Worm (Caenorhabditis elegans) whole organism, L4/young adult: ENCODE data around the gene srt-36.

Source experiments
- W03F9.2 ChIP-seq: fragments of 150-350 bp; optimal IDR thresholded peaks from 2 replicates; lab custom pipeline; 2014; ENCODE audit warnings: missing biosample characterization, missing genetic modification characterization
- dao-5 ChIP-seq: sonication (generic microtip); optimal IDR thresholded peaks from 2 replicates; lab custom pipeline; 2016; ENCODE audit warnings: missing genotype, missing genetic modification characterization, moderate library complexity, missing compliant biosample characterization
- him-1 ChIP-seq: sonication (generic microtip); optimal IDR thresholded peaks from 2 replicates; lab custom pipeline; 2016; ENCODE audit warnings: missing genotype, missing genetic modification reagents, missing genetic modification characterization, missing compliant biosample characterization

ce11 chrV:4241555-4241954, 26.6 kb downstream of the srt-36 start:
- TF ChIP-seq W03F9.2 (tag; lab: Kevin White, UChicago) (no peak), dao-5 (no peak), him-1 (tag; lab: Kevin White, UChicago) (no peak)
